Worm (Caenorhabditis elegans) whole organism, L2 larva: Measurements from ENCODE around the gene srh-277.

Experiments used
- C34F6.9 ChIP-seq: fragments of 150-350 bp; optimal IDR thresholded peaks from 2 replicates; lab custom pipeline; 2014; ENCODE audit warnings: missing biosample characterization, missing genetic modification characterization
- aly-2 ChIP-seq: fragments of 150-350 bp; optimal IDR thresholded peaks from 2 replicates; lab custom pipeline; 2014; ENCODE audit warnings: missing biosample characterization, missing genetic modification characterization
- ceh-16 ChIP-seq: fragments of 150-350 bp; optimal IDR thresholded peaks from 2 replicates; lab custom pipeline; 2014; ENCODE audit warnings: missing biosample characterization, missing genetic modification characterization
- egl-27 ChIP-seq: sonication (generic microtip); optimal IDR thresholded peaks from 3 replicates; lab custom pipeline; 2017; ENCODE audit warnings: missing biosample characterization, missing genetic modification reagents, missing genetic modification characterization
- fos-1 ChIP-seq: fragments of 150-350 bp; optimal IDR thresholded peaks from 2 replicates; lab custom pipeline; 2014; ENCODE audit warnings: missing biosample characterization, missing genetic modification characterization
- nhr-77 ChIP-seq: fragments of 150-350 bp; optimal IDR thresholded peaks from 2 replicates; lab custom pipeline; 2014; ENCODE audit warnings: missing biosample characterization, missing genetic modification characterization
- snpc-4 ChIP-seq: fragments of 150-350 bp; optimal IDR thresholded peaks from 2 replicates; lab custom pipeline; 2014; ENCODE audit warnings: missing biosample characterization, missing genetic modification characterization

ce11 chrV:16162124-16162735, 20.8 kb upstream of the srh-277 start, which contains the start of the genes str-109 and F10A3.11:
- no peak for TF ChIP-seq egl-27 (tag; lab: Kevin White, UChicago)
- no peak for TF ChIP-seq fos-1
- TF ChIP-seq ceh-16 (tag; lab: Kevin White, UChicago), result no peak
- no peak for TF ChIP-seq C34F6.9 (tag; lab: Kevin White, UChicago)
- TF ChIP-seq aly-2, result no peak
- no peak for TF ChIP-seq nhr-77 (tag; lab: Kevin White, UChicago)
- no peak for TF ChIP-seq snpc-4 (tag; lab: Kevin White, UChicago)
